Fruit fly (Drosophila melanogaster): ENCODE results near the gene Lkb1.

Gene Lkb1

DNA sequence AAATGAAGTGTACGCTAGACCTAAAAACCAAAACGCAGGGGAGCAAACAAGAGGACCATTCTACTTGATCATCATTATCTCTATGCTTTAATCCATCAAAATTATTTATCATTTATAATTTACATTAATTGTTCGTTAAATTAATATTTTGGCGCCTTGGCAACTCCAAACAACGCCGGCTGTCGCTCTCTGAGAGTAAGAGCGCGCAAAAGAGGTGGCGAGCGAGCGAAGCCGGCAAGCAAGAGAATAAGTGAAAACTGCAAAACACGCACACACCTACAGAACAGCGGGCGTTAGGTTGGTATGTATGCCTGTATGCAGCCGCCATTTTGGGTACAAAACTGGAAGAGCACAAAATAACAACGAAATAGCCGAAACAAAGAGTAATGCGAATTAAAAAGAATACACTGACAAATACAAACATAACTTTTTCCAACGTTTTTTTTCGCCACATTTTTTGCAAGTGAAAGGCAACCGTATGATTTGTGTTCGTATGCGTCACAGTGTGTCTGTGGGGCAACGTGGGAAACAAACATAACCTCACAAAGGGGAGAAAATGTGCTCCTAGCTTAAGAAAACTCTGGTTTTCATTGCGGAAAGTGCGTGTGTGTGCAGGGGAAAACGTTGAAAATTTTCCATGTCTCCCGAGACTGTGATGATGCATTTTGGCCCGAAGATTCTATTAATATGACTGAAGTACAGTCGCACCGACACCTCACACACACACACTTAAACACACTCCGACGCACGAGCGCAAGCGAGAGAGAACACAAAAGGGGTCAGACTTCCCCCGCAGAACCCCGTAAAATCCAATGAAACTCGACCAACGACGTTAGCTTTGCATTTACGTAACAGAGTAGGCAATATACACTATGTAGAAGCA lies 31.3 kb upstream of the Lkb1 start (continued):
- no peak for TF ChIP-seq CG7372 (GFP tag; IDR thresholded peaks at IDR 0.05)
- TF ChIP-seq CG2129 (GFP tag; IDR thresholded peaks at IDR 0.05; ENCODE audit: partially characterized antibody) = no peak
- TF ChIP-seq trh (GFP tag; optimal IDR thresholded peaks at IDR 0.05) = no peak
- no peak for TF ChIP-seq CG1792 (GFP tag; optimal IDR thresholded peaks at IDR 0.05)
- no peak for TF ChIP-seq lmd (GFP tag; IDR thresholded peaks at IDR 0.05)
- no peak for TF ChIP-seq Jarid2 (GFP tag; optimal IDR thresholded peaks at IDR 0.05)
- no peak for TF ChIP-seq hkb (optimal IDR thresholded peaks at IDR 0.05)
- peak; percentile 59 for TF ChIP-seq hkb (GFP tag; IDR thresholded peaks at IDR 0.05)
- TF ChIP-seq CG6813 (GFP tag; optimal IDR thresholded peaks at IDR 0.05) = peak; percentile 59
- no peak for TF ChIP-seq maf-S (GFP tag; optimal IDR thresholded peaks at IDR 0.05)
- TF ChIP-seq CG33557 (GFP tag; optimal IDR thresholded peaks at IDR 0.05) = no peak
- no peak for TF ChIP-seq CG7963 (GFP tag; IDR thresholded peaks at IDR 0.05; ENCODE audit: partially characterized antibody)
- TF ChIP-seq Poxn (GFP tag; IDR thresholded peaks at IDR 0.05) = no peak
- no peak for TF ChIP-seq cad (GFP tag; optimal IDR thresholded peaks at IDR 0.05)
- no peak for TF ChIP-seq CG11504 (tag; optimal IDR thresholded peaks at IDR 0.05)
- no peak for TF ChIP-seq salm (tag; optimal IDR thresholded peaks at IDR 0.05)
- TF ChIP-seq sr (GFP tag; IDR thresholded peaks at IDR 0.05) = no peak
- TF ChIP-seq gce (GFP tag; IDR thresholded peaks at IDR 0.05) = no peak; the same call in 2 of the 3 replicates
- TF ChIP-seq ash1 (GFP tag; optimal IDR thresholded peaks at IDR 0.05) = no peak
- peak; percentile 41 for TF ChIP-seq sug (tag; optimal IDR thresholded peaks at IDR 0.05)
- TF ChIP-seq Stat92E (GFP tag; optimal IDR thresholded peaks at IDR 0.05) = no peak
- TF ChIP-seq CoRest (tag; optimal IDR thresholded peaks at IDR 0.05) = no peak
- peak; percentile 17 for TF ChIP-seq CG12769 (tag; optimal IDR thresholded peaks at IDR 0.05)
- TF ChIP-seq CG18476 (GFP tag; optimal IDR thresholded peaks at IDR 0.05) = no peak
- TF ChIP-seq ase (GFP tag; IDR thresholded peaks at IDR 0.05) = no peak
- no peak for TF ChIP-seq CG5180 (GFP tag; optimal IDR thresholded peaks at IDR 0.05)
- no peak for TF ChIP-seq Mrtf (GFP tag; IDR thresholded peaks at IDR 0.05)
- no peak for TF ChIP-seq CG14441 (GFP tag; IDR thresholded peaks at IDR 0.05)
- no peak for TF ChIP-seq CG7786 (GFP tag; optimal IDR thresholded peaks at IDR 0.05)
- peak; percentile 49; the same call in 1 of the 3 replicates for TF ChIP-seq CG14050 (GFP tag; IDR thresholded peaks at IDR 0.05)
- peak; percentile 40 for TF ChIP-seq CHES-1-like (GFP tag; optimal IDR thresholded peaks at IDR 0.05)
- TF ChIP-seq dan (GFP tag; IDR thresholded peaks at IDR 0.05) = no peak
- TF ChIP-seq Trl (optimal IDR thresholded peaks at IDR 0.05) = peak; percentile 88 to 93
- no peak for TF ChIP-seq Trl (GFP tag; optimal IDR thresholded peaks at IDR 0.05)
- TF ChIP-seq HLHmδ (GFP tag; optimal IDR thresholded peaks at IDR 0.05) = no peak
- no peak for TF ChIP-seq jumu (GFP tag; optimal IDR thresholded peaks at IDR 0.05)
- peak; percentile 83 for TF ChIP-seq YL-1 (GFP tag; optimal IDR thresholded peaks at IDR 0.05)
- TF ChIP-seq lola (GFP tag; optimal IDR thresholded peaks at IDR 0.05) = no peak
- peak; percentile 62 for TF ChIP-seq gem (tag; optimal IDR thresholded peaks at IDR 0.05)
- no peak for TF ChIP-seq Hr39 (optimal IDR thresholded peaks at IDR 0.05)
- no peak for TF ChIP-seq dimm (GFP tag; IDR thresholded peaks at IDR 0.05)
- peak; percentile 59 for TF ChIP-seq CG13424 (tag; optimal IDR thresholded peaks at IDR 0.05)
- TF ChIP-seq CG10979 (tag; optimal IDR thresholded peaks at IDR 0.05) = peak; percentile 25
- no peak for TF ChIP-seq cwo (GFP tag; optimal IDR thresholded peaks at IDR 0.05)
- TF ChIP-seq CG12104 (GFP tag; optimal IDR thresholded peaks at IDR 0.05) = no peak
- peak; percentile 34 for TF ChIP-seq CG18262 (tag; optimal IDR thresholded peaks at IDR 0.05)
- peak; percentile 7 for TF ChIP-seq sens (GFP tag)
- peak; percentile 43; the same call in 1 of the 4 replicates for TF ChIP-seq Dll (GFP tag; IDR thresholded peaks at IDR 0.05; ENCODE audit: partially characterized antibody)
- TF ChIP-seq CG4617 (GFP tag; optimal IDR thresholded peaks at IDR 0.05; ENCODE audit: borderline replicate concordance) = no peak

Data from whole organism, embryonic.